Worm (Caenorhabditis elegans) whole organism, mixed stage, embryonic: ENCODE data around the gene mboa-7.

Experiments used
- elt-1 ChIP-seq: sonication (generic microtip); optimal IDR thresholded peaks from 2 replicates; lab custom pipeline; 2017; ENCODE audit warnings: missing genetic modification characterization, mild to moderate bottlenecking, missing compliant biosample characterization, antibody characterized with exemption, moderate library complexity, borderline replicate concordance; ENCODE audit not compliant: insufficient read depth
- elt-3 ChIP-seq: fragments of 150-350 bp; optimal IDR thresholded peaks from 2 replicates; lab custom pipeline; 2014; ENCODE audit warnings: missing biosample characterization, missing genetic modification characterization
- lin-13 ChIP-seq: fragments of 150-350 bp; optimal IDR thresholded peaks from 2 replicates; lab custom pipeline; 2014; ENCODE audit warnings: missing biosample characterization, missing genetic modification characterization
- nhr-12 ChIP-seq: fragments of 150-350 bp; optimal IDR thresholded peaks from 2 replicates; lab custom pipeline; 2014; ENCODE audit warnings: missing biosample characterization, missing genetic modification characterization
- nhr-237 ChIP-seq: fragments of 150-350 bp; optimal IDR thresholded peaks from 2 replicates; lab custom pipeline; 2014; ENCODE audit warnings: missing biosample characterization, missing genetic modification characterization
- nhr-76 ChIP-seq: sonication (generic microtip); optimal IDR thresholded peaks from 2 replicates; lab custom pipeline; 2017; ENCODE audit warnings: missing biosample characterization, missing genetic modification characterization
- snpc-4 ChIP-seq: fragments of 150-350 bp; optimal IDR thresholded peaks from 2 replicates; lab custom pipeline; 2014; ENCODE audit warnings: missing biosample characterization, missing genetic modification characterization

DNA sequence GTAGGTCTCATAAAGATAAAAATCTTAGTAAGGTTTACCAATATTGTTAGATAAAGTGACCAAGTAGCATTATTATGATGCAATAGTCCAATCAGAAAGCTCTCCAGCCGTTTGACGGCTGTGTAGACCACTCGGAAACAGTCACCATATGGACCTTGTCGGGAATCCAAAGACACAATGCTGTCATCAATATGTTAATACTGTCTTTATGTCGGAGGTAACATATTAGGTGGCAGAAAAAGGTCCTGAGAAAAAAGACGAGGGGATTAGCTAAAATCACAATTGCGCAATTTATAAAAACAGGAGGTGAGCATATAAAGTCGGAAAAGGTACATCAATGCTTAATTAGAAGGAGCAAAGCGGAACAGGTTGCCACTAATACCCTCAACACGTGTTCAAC lies 16.4 kb downstream of the mboa-7 start:
- no peak for TF ChIP-seq nhr-237 (tag; lab: Kevin White, UChicago)
- TF ChIP-seq elt-1 (tag; lab: Kevin White, UChicago), result peak; percentile 46
- no peak for TF ChIP-seq snpc-4 (tag; lab: Kevin White, UChicago)
- no peak for TF ChIP-seq nhr-76 (tag; lab: Kevin White, UChicago)
- TF ChIP-seq lin-13, result no peak
- no peak for TF ChIP-seq elt-3 (tag; lab: Kevin White, UChicago)
- TF ChIP-seq nhr-12 (tag; lab: Kevin White, UChicago), result no peak
